Fruit fly (Drosophila melanogaster) whole organism, prepupa: ENCODE data around the gene Jhbp13.
A peak's percentile ranks its signal among the peaks of the same experiment; 100 is the strongest.

ENCODE experiments used
- Blimp-1 ChIP-seq: fragments of 200-800 bp; sonication (Bioruptor generic); optimal IDR thresholded peaks from 3 replicates; lab custom pipeline; 2017; ENCODE audit warnings: missing biosample characterization, missing genetic modification characterization, mild to moderate bottlenecking, moderate library complexity, missing genetic modification reagents
- CG10631 ChIP-seq: fragments of 200-800 bp; sonication (Bioruptor generic); optimal IDR thresholded peaks from 2 replicates; lab custom pipeline; 2016; ENCODE audit warnings: missing biosample characterization, missing genetic modification characterization
- CG10669 ChIP-seq: fragments of 200-800 bp; sonication (Bioruptor generic); optimal IDR thresholded peaks from 3 replicates; lab custom pipeline; 2018; ENCODE audit warnings: missing biosample characterization, mild to moderate bottlenecking, missing genetic modification characterization, moderate library complexity
- CG11294 ChIP-seq: fragments of 200-800 bp; sonication (Bioruptor generic); IDR thresholded peaks from 2 replicates; pipeline ENCODE4 v1.3.6; 2022; ENCODE audit warnings: missing biosample characterization, missing genetic modification characterization
- CG11762 ChIP-seq: fragments of 200-800 bp; sonication (Bioruptor generic); optimal IDR thresholded peaks from 3 replicates; lab custom pipeline; 2016; ENCODE audit warnings: missing biosample characterization, missing genetic modification characterization; ENCODE audit not compliant: insufficient read depth
- CG15336 ChIP-seq: fragments of 200-800 bp; sonication (Bioruptor generic); IDR thresholded peaks from 2 replicates; pipeline ENCODE4 v1.3.6; 2022; ENCODE audit warnings: missing biosample characterization, missing genetic modification characterization
- CG1621 ChIP-seq: fragments of 200-800 bp; sonication (Bioruptor generic); optimal IDR thresholded peaks from 3 replicates; lab custom pipeline; 2018; ENCODE audit warnings: missing biosample characterization, mild to moderate bottlenecking, missing genetic modification characterization
- CG3032 ChIP-seq: fragments of 200-800 bp; optimal IDR thresholded peaks from 2 replicates; lab custom pipeline; 2019; ENCODE audit warnings: missing biosample characterization, mild to moderate bottlenecking, missing genetic modification characterization, moderate library complexity
- CG31627 ChIP-seq: fragments of 200-800 bp; sonication (Bioruptor generic); optimal IDR thresholded peaks from 3 replicates; lab custom pipeline; 2016; ENCODE audit warnings: missing biosample characterization, missing genetic modification characterization
- CG32006 ChIP-seq: fragments of 200-800 bp; sonication (Bioruptor generic); optimal IDR thresholded peaks from 3 replicates; lab custom pipeline; 2017; ENCODE audit warnings: missing biosample characterization, mild to moderate bottlenecking, missing genetic modification characterization
- CG34406 ChIP-seq: fragments of 200-800 bp; sonication (Bioruptor generic); optimal IDR thresholded peaks from 3 replicates; lab custom pipeline; 2016; ENCODE audit warnings: missing biosample characterization, missing genetic modification characterization
- CG3919 ChIP-seq: fragments of 200-800 bp; sonication (Bioruptor generic); optimal IDR thresholded peaks from 3 replicates; lab custom pipeline; 2016; ENCODE audit warnings: missing biosample characterization, missing genetic modification characterization
- CG6163 ChIP-seq: fragments of 200-800 bp; sonication (Bioruptor generic); IDR thresholded peaks from 3 replicates; pipeline ENCODE4 v1.3.6; 2022; ENCODE audit warnings: missing biosample characterization, missing genetic modification characterization
- CG6276 ChIP-seq: fragments of 200-800 bp; sonication (Bioruptor generic); optimal IDR thresholded peaks from 2 replicates; lab custom pipeline; 2017; ENCODE audit warnings: missing biosample characterization, mild to moderate bottlenecking, missing genetic modification characterization
- CG6792 ChIP-seq: fragments of 200-800 bp; sonication (Bioruptor generic); optimal IDR thresholded peaks from 3 replicates; lab custom pipeline; 2016; ENCODE audit warnings: missing biosample characterization, missing genetic modification characterization
- CG6854 ChIP-seq: fragments of 200-800 bp; sonication (Bioruptor generic); optimal IDR thresholded peaks from 2 replicates; lab custom pipeline; 2017; ENCODE audit warnings: missing biosample characterization, mild to moderate bottlenecking, missing genetic modification characterization
- CG7368 ChIP-seq: fragments of 200-800 bp; sonication (Bioruptor generic); optimal IDR thresholded peaks from 3 replicates; lab custom pipeline; 2016; ENCODE audit warnings: missing biosample characterization, missing genetic modification characterization
- CG8119 ChIP-seq: fragments of 200-800 bp; sonication (Bioruptor generic); IDR thresholded peaks from 3 replicates; pipeline ENCODE4 v1.3.6; 2022; ENCODE audit warnings: missing biosample characterization, missing genetic modification characterization
- CG8632 ChIP-seq: fragments of 200-800 bp; sonication (Bioruptor generic); optimal IDR thresholded peaks from 3 replicates; lab custom pipeline; 2016; ENCODE audit warnings: missing biosample characterization, missing genetic modification characterization
- CG9139 ChIP-seq: fragments of 200-800 bp; sonication (Bioruptor generic); optimal IDR thresholded peaks from 3 replicates; lab custom pipeline; 2017; ENCODE audit warnings: missing biosample characterization, mild to moderate bottlenecking, missing genetic modification characterization
- Eip78C ChIP-seq: fragments of 200-800 bp; sonication (Bioruptor generic); peaks from one replicate; lab custom pipeline; 2016; ENCODE audit warnings: missing biosample characterization, missing genetic modification characterization
- Eip93F ChIP-seq: fragments of 200-800 bp; sonication (Bioruptor generic); optimal IDR thresholded peaks from 2 replicates; lab custom pipeline; 2016; ENCODE audit warnings: missing biosample characterization, mild to moderate bottlenecking, missing genetic modification characterization
- Ets96B ChIP-seq: fragments of 200-800 bp; optimal IDR thresholded peaks from 2 replicates; lab custom pipeline; 2019; ENCODE audit warnings: missing biosample characterization, mild to moderate bottlenecking, missing genetic modification characterization, moderate library complexity
- Hr38 ChIP-seq: sonication (Bioruptor generic); optimal IDR thresholded peaks from 2 replicates; lab custom pipeline; 2016; ENCODE audit warnings: missing biosample characterization, missing genetic modification characterization
- Hr39 ChIP-seq: fragments of 200-800 bp; sonication (Bioruptor generic); optimal IDR thresholded peaks from 2 replicates; lab custom pipeline; 2016; ENCODE audit warnings: missing biosample characterization, missing genetic modification characterization
- Hr4 ChIP-seq: fragments of 200-800 bp; sonication (Bioruptor generic); optimal IDR thresholded peaks from 3 replicates; lab custom pipeline; 2016; ENCODE audit warnings: missing biosample characterization, missing genetic modification characterization
- Lpt ChIP-seq: fragments of 200-800 bp; sonication (Bioruptor generic); optimal IDR thresholded peaks from 3 replicates; lab custom pipeline; 2016; ENCODE audit warnings: missing biosample characterization, missing genetic modification characterization
- Met ChIP-seq: fragments of 200-800 bp; sonication (Bioruptor generic); optimal IDR thresholded peaks from 3 replicates; lab custom pipeline; 2016; ENCODE audit warnings: missing biosample characterization, missing genetic modification characterization
- Smox ChIP-seq: fragments of 200-800 bp; sonication (Bioruptor generic); optimal IDR thresholded peaks from 3 replicates; lab custom pipeline; 2016; ENCODE audit warnings: missing biosample characterization, missing genetic modification characterization
- Sox102F ChIP-seq: fragments of 200-800 bp; sonication (Bioruptor generic); optimal IDR thresholded peaks from 2 replicates; lab custom pipeline; 2016; ENCODE audit warnings: missing biosample characterization, mild to moderate bottlenecking, missing genetic modification characterization
- Sox15 ChIP-seq: fragments of 200-800 bp; sonication (Bioruptor generic); optimal IDR thresholded peaks from 3 replicates; lab custom pipeline; 2016; ENCODE audit warnings: missing biosample characterization, missing genetic modification characterization
- cyc ChIP-seq: fragments of 200-800 bp; sonication (Bioruptor generic); optimal IDR thresholded peaks from 3 replicates; lab custom pipeline; 2016; ENCODE audit warnings: missing biosample characterization, missing genetic modification characterization
- dac ChIP-seq: fragments of 200-800 bp; sonication (Bioruptor generic); optimal IDR thresholded peaks from 2 replicates; lab custom pipeline; 2017; ENCODE audit warnings: missing biosample characterization, mild to moderate bottlenecking, missing genetic modification characterization
- dsx ChIP-seq: fragments of 200-800 bp; optimal IDR thresholded peaks from 3 replicates; lab custom pipeline; 2019; ENCODE audit warnings: missing biosample characterization, mild to moderate bottlenecking, missing genetic modification characterization, moderate library complexity; ENCODE audit not compliant: poor library complexity, severe bottlenecking
- eg ChIP-seq: fragments of 200-800 bp; sonication (Bioruptor generic); IDR thresholded peaks from 3 replicates; pipeline ENCODE4 v1.3.6; 2022; ENCODE audit warnings: missing biosample characterization, missing genetic modification characterization
- esn ChIP-seq: fragments of 200-800 bp; sonication (Bioruptor generic); optimal IDR thresholded peaks from 2 replicates; lab custom pipeline; 2016; ENCODE audit warnings: missing biosample characterization, mild to moderate bottlenecking, missing genetic modification characterization, moderate library complexity
- fd59A ChIP-seq: fragments of 200-800 bp; sonication (Bioruptor generic); optimal IDR thresholded peaks from 2 replicates; lab custom pipeline; 2017; ENCODE audit warnings: missing biosample characterization, mild to moderate bottlenecking, missing genetic modification characterization, missing genetic modification reagents
- fd85E ChIP-seq: fragments of 200-800 bp; sonication (Bioruptor generic); optimal IDR thresholded peaks from 3 replicates; lab custom pipeline; 2016; ENCODE audit warnings: missing biosample characterization, missing genetic modification characterization
- net ChIP-seq: fragments of 200-800 bp; sonication (Bioruptor generic); optimal IDR thresholded peaks from 3 replicates; lab custom pipeline; 2016; ENCODE audit warnings: missing biosample characterization, missing genetic modification characterization
- spab ChIP-seq: fragments of 200-800 bp; sonication (Bioruptor generic); optimal IDR thresholded peaks from 2 replicates; lab custom pipeline; 2017; ENCODE audit warnings: missing biosample characterization, mild to moderate bottlenecking, missing genetic modification characterization, missing genetic modification reagents
- svp ChIP-seq: fragments of 200-800 bp; sonication (Bioruptor generic); peaks from one replicate; lab custom pipeline; 2016; ENCODE audit warnings: missing biosample characterization, missing genetic modification characterization
- vri ChIP-seq: fragments of 200-800 bp; sonication (Bioruptor generic); optimal IDR thresholded peaks from 3 replicates; lab custom pipeline; 2016; ENCODE audit warnings: missing biosample characterization, mild to moderate bottlenecking, missing genetic modification characterization

Jhbp13 gene

dm6 chr2L:13236194-13236593 lies 3.6 kb upstream of the Jhbp13 start, which contains the start of gene Jhbp14:
Gene Jhbp14 (plus strand): TSS chr2L:13236494.
- TF ChIP-seq CG11294 (GFP tag; lab: Robert Waterston, UW) (no peak), CG31627 (GFP tag; lab: Kevin White, UChicago) (no peak), Hr38 (GFP tag; lab: Kevin White, UChicago) (no peak), CG8632 (GFP tag; lab: Kevin White, UChicago) (no peak), CG15336 (GFP tag; lab: Robert Waterston, UW) (no peak), Ets96B (tag; lab: Kevin White, UChicago) (no peak), cyc (no peak), dsx (no peak), CG3919 (GFP tag; lab: Kevin White, UChicago) (no peak), CG10669 (GFP tag; lab: Kevin White, UChicago) (no peak)
- TF ChIP-seq, all 60 proteins: peak for 0

dm6 chr2L:13244759-13245308 lies 5.0 kb downstream of the Jhbp13 start:
- TF ChIP-seq Hr38 (GFP tag; lab: Kevin White, UChicago): no peak
- TF ChIP-seq net (GFP tag; lab: Kevin White, UChicago): no peak
- TF ChIP-seq Ets96B (tag; lab: Kevin White, UChicago): no peak
- TF ChIP-seq CG6854: no peak
- no peak for TF ChIP-seq Hr4 (GFP tag; lab: Kevin White, UChicago)
- peak; percentile 17 for TF ChIP-seq svp (GFP tag; lab: Kevin White, UChicago)
- no peak for TF ChIP-seq CG32006 (GFP tag; lab: Kevin White, UChicago)
- no peak for TF ChIP-seq Lpt (GFP tag; lab: Kevin White, UChicago)
- TF ChIP-seq, all 60 proteins: peak for 1

dm6 chr2L:13245855-13246645 lies 6.3 kb downstream of the Jhbp13 start, which contains the start of gene CG16820:
Gene CG16820 (plus strand): TSS chr2L:13246232.
- TF ChIP-seq Blimp-1 (GFP tag; lab: Kevin White, UChicago): no peak
- TF ChIP-seq fd85E: no peak
- TF ChIP-seq fd59A (GFP tag; lab: Kevin White, UChicago): no peak
- no peak for TF ChIP-seq Hr39 (GFP tag; lab: Kevin White, UChicago)
- peak; percentile 15 for TF ChIP-seq dac (GFP tag; lab: Kevin White, UChicago)
- no peak for TF ChIP-seq CG34406 (GFP tag; lab: Kevin White, UChicago)
- no peak for TF ChIP-seq Met (GFP tag; lab: Kevin White, UChicago)
- TF ChIP-seq Ets96B (tag; lab: Kevin White, UChicago): no peak
- no peak for TF ChIP-seq CG11762 (GFP tag; lab: Kevin White, UChicago)
- peak; percentile 53 for TF ChIP-seq Eip78C (GFP tag; lab: Kevin White, UChicago)
- TF ChIP-seq vri (GFP tag; lab: Kevin White, UChicago): no peak
- TF ChIP-seq CG9139 (GFP tag; lab: Kevin White, UChicago): no peak
- no peak for TF ChIP-seq CG11294 (GFP tag; lab: Robert Waterston, UW)
- peak; percentile 57 for TF ChIP-seq Lpt (GFP tag; lab: Kevin White, UChicago)
- TF ChIP-seq Sox102F (GFP tag; lab: Kevin White, UChicago): no peak
- TF ChIP-seq Smox: no peak
- TF ChIP-seq eg (GFP tag; lab: Robert Waterston, UW): peak; percentile 76; the same call in 2 of the 3 replicates
- no peak for TF ChIP-seq net (GFP tag; lab: Kevin White, UChicago)
- TF ChIP-seq CG8632 (GFP tag; lab: Kevin White, UChicago): no peak
- TF ChIP-seq CG10669 (GFP tag; lab: Kevin White, UChicago): no peak
- no peak for TF ChIP-seq Sox15
- TF ChIP-seq CG7368: no peak
- TF ChIP-seq esn (GFP tag; lab: Kevin White, UChicago): no peak
- peak; percentile 80 for TF ChIP-seq CG15336 (GFP tag; lab: Robert Waterston, UW)
- no peak for TF ChIP-seq Eip93F (GFP tag; lab: Kevin White, UChicago)
- TF ChIP-seq CG1621: no peak
- TF ChIP-seq CG6276 (GFP tag; lab: Kevin White, UChicago): peak; percentile 75
- peak; percentile 84 for TF ChIP-seq CG8119
- TF ChIP-seq CG32006 (GFP tag; lab: Kevin White, UChicago): no peak
- TF ChIP-seq CG3032 (tag; lab: Kevin White, UChicago): no peak
- 0 out of 3 replicates have a peak, but pooled peaks have one; percentile 50 for TF ChIP-seq CG6163
- no peak for TF ChIP-seq CG6792 (GFP tag; lab: Kevin White, UChicago)
- TF ChIP-seq spab (GFP tag; lab: Kevin White, UChicago): no peak
- TF ChIP-seq CG10631 (GFP tag; lab: Kevin White, UChicago): no peak
- TF ChIP-seq CG3919 (GFP tag; lab: Kevin White, UChicago): no peak
